Worm (Caenorhabditis elegans) whole organism, mixed stage, embryonic: ENCODE results near the gene ptr-15.

Experiments used
- lin-13 ChIP-seq: fragments of 150-350 bp; optimal IDR thresholded peaks from 2 replicates; lab custom pipeline; 2014; ENCODE audit warnings: missing biosample characterization, missing genetic modification characterization
- lsy-2 ChIP-seq: fragments of 150-350 bp; optimal IDR thresholded peaks from 2 replicates; lab custom pipeline; 2014; ENCODE audit warnings: missing biosample characterization, missing genetic modification characterization
- nhr-28 ChIP-seq: fragments of 150-350 bp; optimal IDR thresholded peaks from 2 replicates; lab custom pipeline; 2014; ENCODE audit warnings: missing biosample characterization, missing genetic modification characterization
- sem-2 ChIP-seq: fragments of 200-800 bp; sonication (Bioruptor generic); optimal IDR thresholded peaks from 2 replicates; lab custom pipeline; 2018; ENCODE audit warnings: mild to moderate bottlenecking, missing genetic modification characterization, missing compliant biosample characterization
- unc-39 ChIP-seq: fragments of 150-350 bp; optimal IDR thresholded peaks from 2 replicates; lab custom pipeline; 2014; ENCODE audit warnings: missing biosample characterization, missing genetic modification characterization
- unc-62 ChIP-seq: fragments of 150-350 bp; optimal IDR thresholded peaks from 2 replicates; lab custom pipeline; 2014; ENCODE audit warnings: missing biosample characterization, missing genetic modification reagents, missing genetic modification characterization
- ztf-11 ChIP-seq: fragments of 150-350 bp; optimal IDR thresholded peaks from 2 replicates; lab custom pipeline; 2014; ENCODE audit warnings: missing biosample characterization, missing genetic modification characterization

- TF ChIP-seq unc-62 (GFP tag; lab: Kevin White, UChicago) (no peak), sem-2 (GFP tag; lab: Kevin White, UChicago) (no peak), nhr-28 (tag; lab: Kevin White, UChicago) (no peak), lsy-2 (no peak), unc-39 (tag; lab: Kevin White, UChicago) (no peak), ztf-11 (tag; lab: Kevin White, UChicago) (no peak), lin-13 (no peak)
Observed at ce11 chrV:7005964-7006363, 36.2 kb upstream of the ptr-15 start, which contains the start of gene spig-10.
